Fruit fly (Drosophila melanogaster) whole organism, prepupa: ENCODE results near the gene CG32944.

Experiments
- Blimp-1 ChIP-seq: fragments of 200-800 bp; sonication (Bioruptor generic); optimal IDR thresholded peaks from 3 replicates; lab custom pipeline; 2017; ENCODE audit warnings: missing biosample characterization, missing genetic modification characterization, mild to moderate bottlenecking, moderate library complexity, missing genetic modification reagents
- CG10631 ChIP-seq: fragments of 200-800 bp; sonication (Bioruptor generic); optimal IDR thresholded peaks from 2 replicates; lab custom pipeline; 2016; ENCODE audit warnings: missing biosample characterization, missing genetic modification characterization
- CG10669 ChIP-seq: fragments of 200-800 bp; sonication (Bioruptor generic); optimal IDR thresholded peaks from 3 replicates; lab custom pipeline; 2018; ENCODE audit warnings: missing biosample characterization, mild to moderate bottlenecking, missing genetic modification characterization, moderate library complexity
- CG11294 ChIP-seq: fragments of 200-800 bp; sonication (Bioruptor generic); IDR thresholded peaks from 2 replicates; pipeline ENCODE4 v1.3.6; 2022; ENCODE audit warnings: missing biosample characterization, missing genetic modification characterization
- CG11762 ChIP-seq: fragments of 200-800 bp; sonication (Bioruptor generic); optimal IDR thresholded peaks from 3 replicates; lab custom pipeline; 2016; ENCODE audit warnings: missing biosample characterization, missing genetic modification characterization; ENCODE audit not compliant: insufficient read depth
- CG15336 ChIP-seq: fragments of 200-800 bp; sonication (Bioruptor generic); IDR thresholded peaks from 2 replicates; pipeline ENCODE4 v1.3.6; 2022; ENCODE audit warnings: missing biosample characterization, missing genetic modification characterization
- CG1621 ChIP-seq: fragments of 200-800 bp; sonication (Bioruptor generic); optimal IDR thresholded peaks from 3 replicates; lab custom pipeline; 2018; ENCODE audit warnings: missing biosample characterization, mild to moderate bottlenecking, missing genetic modification characterization
- CG16779 ChIP-seq: fragments of 200-800 bp; sonication (Bioruptor generic); optimal IDR thresholded peaks from 3 replicates; lab custom pipeline; 2017; ENCODE audit warnings: missing biosample characterization, mild to moderate bottlenecking, missing genetic modification characterization
- CG3032 ChIP-seq: fragments of 200-800 bp; optimal IDR thresholded peaks from 2 replicates; lab custom pipeline; 2019; ENCODE audit warnings: missing biosample characterization, mild to moderate bottlenecking, missing genetic modification characterization, moderate library complexity
- CG32006 ChIP-seq: fragments of 200-800 bp; sonication (Bioruptor generic); optimal IDR thresholded peaks from 3 replicates; lab custom pipeline; 2017; ENCODE audit warnings: missing biosample characterization, mild to moderate bottlenecking, missing genetic modification characterization
- CG3919 ChIP-seq: fragments of 200-800 bp; sonication (Bioruptor generic); optimal IDR thresholded peaks from 3 replicates; lab custom pipeline; 2016; ENCODE audit warnings: missing biosample characterization, missing genetic modification characterization
- CG4318 ChIP-seq: fragments of 200-800 bp; sonication (Bioruptor generic); optimal IDR thresholded peaks from 3 replicates; lab custom pipeline; 2017; ENCODE audit warnings: missing biosample characterization, mild to moderate bottlenecking, missing genetic modification characterization
- CG6163 ChIP-seq: fragments of 200-800 bp; sonication (Bioruptor generic); IDR thresholded peaks from 3 replicates; pipeline ENCODE4 v1.3.6; 2022; ENCODE audit warnings: missing biosample characterization, missing genetic modification characterization
- CG6276 ChIP-seq: fragments of 200-800 bp; sonication (Bioruptor generic); optimal IDR thresholded peaks from 2 replicates; lab custom pipeline; 2017; ENCODE audit warnings: missing biosample characterization, mild to moderate bottlenecking, missing genetic modification characterization
- CG6792 ChIP-seq: fragments of 200-800 bp; sonication (Bioruptor generic); optimal IDR thresholded peaks from 3 replicates; lab custom pipeline; 2016; ENCODE audit warnings: missing biosample characterization, missing genetic modification characterization
- CG6808 ChIP-seq: fragments of 200-800 bp; sonication (Bioruptor generic); optimal IDR thresholded peaks from 3 replicates; lab custom pipeline; 2017; ENCODE audit warnings: missing biosample characterization, missing genetic modification characterization, mild to moderate bottlenecking, moderate library complexity, missing genetic modification reagents
- CG8119 ChIP-seq: fragments of 200-800 bp; sonication (Bioruptor generic); IDR thresholded peaks from 3 replicates; pipeline ENCODE4 v1.3.6; 2022; ENCODE audit warnings: missing biosample characterization, missing genetic modification characterization
- CG8319 ChIP-seq: fragments of 200-800 bp; sonication (Bioruptor generic); optimal IDR thresholded peaks from 3 replicates; lab custom pipeline; 2016; ENCODE audit warnings: missing biosample characterization, missing genetic modification characterization
- CG8632 ChIP-seq: fragments of 200-800 bp; sonication (Bioruptor generic); optimal IDR thresholded peaks from 3 replicates; lab custom pipeline; 2016; ENCODE audit warnings: missing biosample characterization, missing genetic modification characterization
- CG9139 ChIP-seq: fragments of 200-800 bp; sonication (Bioruptor generic); optimal IDR thresholded peaks from 3 replicates; lab custom pipeline; 2017; ENCODE audit warnings: missing biosample characterization, mild to moderate bottlenecking, missing genetic modification characterization
- Eip75B ChIP-seq: fragments of 200-800 bp; sonication (Bioruptor generic); optimal IDR thresholded peaks from 3 replicates; lab custom pipeline; 2016; ENCODE audit warnings: missing biosample characterization, missing genetic modification characterization
- Eip93F ChIP-seq: fragments of 200-800 bp; sonication (Bioruptor generic); optimal IDR thresholded peaks from 2 replicates; lab custom pipeline; 2016; ENCODE audit warnings: missing biosample characterization, mild to moderate bottlenecking, missing genetic modification characterization
- Ets21C ChIP-seq: fragments of 200-800 bp; sonication (Bioruptor generic); optimal IDR thresholded peaks from 3 replicates; lab custom pipeline; 2016; ENCODE audit warnings: missing biosample characterization, missing genetic modification characterization
- Ets96B ChIP-seq: fragments of 200-800 bp; optimal IDR thresholded peaks from 2 replicates; lab custom pipeline; 2019; ENCODE audit warnings: missing biosample characterization, mild to moderate bottlenecking, missing genetic modification characterization, moderate library complexity
- Gug ChIP-seq: fragments of 200-800 bp; sonication (Bioruptor generic); IDR thresholded peaks from 2 replicates; pipeline ENCODE4 v1.3.6; 2022; ENCODE audit warnings: missing biosample characterization, missing genetic modification characterization
- Hr38 ChIP-seq: sonication (Bioruptor generic); optimal IDR thresholded peaks from 2 replicates; lab custom pipeline; 2016; ENCODE audit warnings: missing biosample characterization, missing genetic modification characterization
- Hr39 ChIP-seq: fragments of 200-800 bp; sonication (Bioruptor generic); optimal IDR thresholded peaks from 2 replicates; lab custom pipeline; 2016; ENCODE audit warnings: missing biosample characterization, missing genetic modification characterization
- Hr4 ChIP-seq: fragments of 200-800 bp; sonication (Bioruptor generic); optimal IDR thresholded peaks from 3 replicates; lab custom pipeline; 2016; ENCODE audit warnings: missing biosample characterization, missing genetic modification characterization
- Lpt ChIP-seq: fragments of 200-800 bp; sonication (Bioruptor generic); optimal IDR thresholded peaks from 3 replicates; lab custom pipeline; 2016; ENCODE audit warnings: missing biosample characterization, missing genetic modification characterization
- Met ChIP-seq: fragments of 200-800 bp; sonication (Bioruptor generic); optimal IDR thresholded peaks from 3 replicates; lab custom pipeline; 2016; ENCODE audit warnings: missing biosample characterization, missing genetic modification characterization
- OdsH ChIP-seq: fragments of 200-800 bp; sonication (Bioruptor generic); optimal IDR thresholded peaks from 3 replicates; lab custom pipeline; 2016; ENCODE audit warnings: missing biosample characterization, missing genetic modification characterization
- Smox ChIP-seq: fragments of 200-800 bp; sonication (Bioruptor generic); optimal IDR thresholded peaks from 3 replicates; lab custom pipeline; 2016; ENCODE audit warnings: missing biosample characterization, missing genetic modification characterization
- Sox15 ChIP-seq: fragments of 200-800 bp; sonication (Bioruptor generic); optimal IDR thresholded peaks from 3 replicates; lab custom pipeline; 2016; ENCODE audit warnings: missing biosample characterization, missing genetic modification characterization
- achi ChIP-seq: fragments of 200-800 bp; sonication (Bioruptor generic); optimal IDR thresholded peaks from 3 replicates; lab custom pipeline; 2016; ENCODE audit warnings: missing biosample characterization, missing genetic modification characterization
- acj6 ChIP-seq: fragments of 200-800 bp; sonication (Bioruptor generic); optimal IDR thresholded peaks from 3 replicates; lab custom pipeline; 2016; ENCODE audit warnings: missing biosample characterization, missing genetic modification characterization
- cyc ChIP-seq: fragments of 200-800 bp; sonication (Bioruptor generic); optimal IDR thresholded peaks from 3 replicates; lab custom pipeline; 2016; ENCODE audit warnings: missing biosample characterization, missing genetic modification characterization
- dac ChIP-seq: fragments of 200-800 bp; sonication (Bioruptor generic); optimal IDR thresholded peaks from 2 replicates; lab custom pipeline; 2017; ENCODE audit warnings: missing biosample characterization, mild to moderate bottlenecking, missing genetic modification characterization
- dsx ChIP-seq: fragments of 200-800 bp; optimal IDR thresholded peaks from 3 replicates; lab custom pipeline; 2019; ENCODE audit warnings: missing biosample characterization, mild to moderate bottlenecking, missing genetic modification characterization, moderate library complexity; ENCODE audit not compliant: poor library complexity, severe bottlenecking
- eg ChIP-seq: fragments of 200-800 bp; sonication (Bioruptor generic); IDR thresholded peaks from 3 replicates; pipeline ENCODE4 v1.3.6; 2022; ENCODE audit warnings: missing biosample characterization, missing genetic modification characterization
- esn ChIP-seq: fragments of 200-800 bp; sonication (Bioruptor generic); optimal IDR thresholded peaks from 2 replicates; lab custom pipeline; 2016; ENCODE audit warnings: missing biosample characterization, mild to moderate bottlenecking, missing genetic modification characterization, moderate library complexity
- fd59A ChIP-seq: fragments of 200-800 bp; sonication (Bioruptor generic); optimal IDR thresholded peaks from 2 replicates; lab custom pipeline; 2017; ENCODE audit warnings: missing biosample characterization, mild to moderate bottlenecking, missing genetic modification characterization, missing genetic modification reagents
- fd85E ChIP-seq: fragments of 200-800 bp; sonication (Bioruptor generic); optimal IDR thresholded peaks from 3 replicates; lab custom pipeline; 2016; ENCODE audit warnings: missing biosample characterization, missing genetic modification characterization
- fkh ChIP-seq: fragments of 200-800 bp; sonication (Bioruptor generic); optimal IDR thresholded peaks from 3 replicates; lab custom pipeline; 2017; ENCODE audit warnings: missing biosample characterization, mild to moderate bottlenecking, missing genetic modification characterization, moderate library complexity
- lz ChIP-seq: fragments of 200-800 bp; sonication (Bioruptor generic); optimal IDR thresholded peaks from 3 replicates; lab custom pipeline; 2016; ENCODE audit warnings: missing biosample characterization, missing genetic modification characterization
- net ChIP-seq: fragments of 200-800 bp; sonication (Bioruptor generic); optimal IDR thresholded peaks from 3 replicates; lab custom pipeline; 2016; ENCODE audit warnings: missing biosample characterization, missing genetic modification characterization
- pdm3 ChIP-seq: fragments of 200-800 bp; sonication (Bioruptor generic); optimal IDR thresholded peaks from 3 replicates; lab custom pipeline; 2016; ENCODE audit warnings: missing biosample characterization, missing genetic modification characterization
- salr ChIP-seq, 2 experiments: fragments of 200-800 bp; sonication (Bioruptor generic); optimal IDR thresholded peaks; 3 replicates each; lab custom pipeline; 2016 to 2018; ENCODE audit warnings: missing biosample characterization in 2 of 2, missing genetic modification characterization in 2 of 2, mild to moderate bottlenecking in 1 of 2
- svp ChIP-seq: fragments of 200-800 bp; sonication (Bioruptor generic); peaks from one replicate; lab custom pipeline; 2016; ENCODE audit warnings: missing biosample characterization, missing genetic modification characterization
- topi ChIP-seq: fragments of 200-800 bp; sonication (Bioruptor generic); optimal IDR thresholded peaks from 3 replicates; lab custom pipeline; 2016; ENCODE audit warnings: missing biosample characterization, missing genetic modification characterization
- vri ChIP-seq: fragments of 200-800 bp; sonication (Bioruptor generic); optimal IDR thresholded peaks from 3 replicates; lab custom pipeline; 2016; ENCODE audit warnings: missing biosample characterization, mild to moderate bottlenecking, missing genetic modification characterization

CG32944 gene

dm6 chr3R:4378363-4379354, 40.7 kb downstream of the CG32944 start, which contains the start of gene Sfxn1-3:
Gene Sfxn1-3 (plus strand): TSS chr3R:4378600.
- no peak for TF ChIP-seq CG16779 (tag; lab: Kevin White, UChicago)
- TF ChIP-seq CG10631 (GFP tag; lab: Kevin White, UChicago), result no peak
- TF ChIP-seq Hr39 (GFP tag; lab: Kevin White, UChicago), result peak; percentile 22
- TF ChIP-seq fd59A (GFP tag; lab: Kevin White, UChicago), result no peak
- peak; percentile 10 for TF ChIP-seq CG8632 (GFP tag; lab: Kevin White, UChicago)
- TF ChIP-seq Ets21C (GFP tag; lab: Kevin White, UChicago), result no peak
- TF ChIP-seq lz (GFP tag; lab: Kevin White, UChicago), result peak; percentile 37
- TF ChIP-seq CG10669 (GFP tag; lab: Kevin White, UChicago), result no peak
- TF ChIP-seq CG4318 (GFP tag; lab: Kevin White, UChicago), result no peak
- TF ChIP-seq achi (GFP tag; lab: Kevin White, UChicago), result no peak
- TF ChIP-seq OdsH, result no peak
- TF ChIP-seq vri (GFP tag; lab: Kevin White, UChicago), result peak; percentile 100
- peak; percentile 86 for TF ChIP-seq svp (GFP tag; lab: Kevin White, UChicago)
- TF ChIP-seq CG8119 (GFP tag; lab: Robert Waterston, UW), result peak; percentile 50; the same call in 2 of the 3 replicates
- TF ChIP-seq Sox15 (GFP tag; lab: Kevin White, UChicago), result no peak
- peak; percentile 4 for TF ChIP-seq CG3032 (tag; lab: Kevin White, UChicago)
- peak; percentile 7 for TF ChIP-seq Lpt (GFP tag; lab: Kevin White, UChicago)
- TF ChIP-seq CG6276 (GFP tag; lab: Kevin White, UChicago), result no peak
- peak; percentile 64 for TF ChIP-seq esn (GFP tag; lab: Kevin White, UChicago)
- no peak for TF ChIP-seq cyc (GFP tag; lab: Kevin White, UChicago)
- TF ChIP-seq CG9139 (GFP tag; lab: Kevin White, UChicago), result peak; percentile 70
- peak; percentile 40 for TF ChIP-seq Blimp-1 (GFP tag; lab: Kevin White, UChicago)
- TF ChIP-seq Eip93F (GFP tag; lab: Kevin White, UChicago), result no peak
- no peak for TF ChIP-seq Ets96B (tag; lab: Kevin White, UChicago)
- peak; percentile 71; the same call in 2 of the 3 replicates for TF ChIP-seq eg (GFP tag; lab: Robert Waterston, UW)
- TF ChIP-seq pdm3 (GFP tag; lab: Kevin White, UChicago), result no peak
- no peak for TF ChIP-seq CG6808 (GFP tag; lab: Kevin White, UChicago)
- peak; percentile 4 for TF ChIP-seq CG6792 (GFP tag; lab: Kevin White, UChicago)
- TF ChIP-seq CG32006 (GFP tag; lab: Kevin White, UChicago), result no peak
- peak; percentile 34 for TF ChIP-seq Smox (GFP tag; lab: Kevin White, UChicago)
- TF ChIP-seq CG1621, result no peak
- TF ChIP-seq dac (GFP tag; lab: Kevin White, UChicago), result no peak
- no peak for TF ChIP-seq Hr38
- peak in 1 of 2 experiments; percentile 4 for TF ChIP-seq salr (GFP tag; optimal IDR thresholded peaks at IDR 0.05; lab: Kevin White, UChicago)
- no peak for TF ChIP-seq Hr4 (GFP tag; lab: Kevin White, UChicago)
- TF ChIP-seq fd85E (GFP tag; lab: Kevin White, UChicago), result no peak
- TF ChIP-seq acj6 (GFP tag; lab: Kevin White, UChicago), result peak; percentile 2
- no peak for TF ChIP-seq CG8319 (GFP tag; lab: Kevin White, UChicago)
- no peak; the same call in 1 of the 2 replicates for TF ChIP-seq CG15336 (GFP tag; lab: Robert Waterston, UW)
- no peak; the same call in 1 of the 2 replicates for TF ChIP-seq CG11294
- peak; percentile 62 for TF ChIP-seq net (GFP tag; lab: Kevin White, UChicago)
- peak; percentile 67 for TF ChIP-seq CG3919
- TF ChIP-seq Eip75B (GFP tag; lab: Kevin White, UChicago), result no peak
- no peak for TF ChIP-seq Gug (GFP tag; lab: Robert Waterston, UW)
- TF ChIP-seq fkh (GFP tag; lab: Kevin White, UChicago), result peak; percentile 87
- peak; percentile 72 for TF ChIP-seq dsx (GFP tag; lab: Kevin White, UChicago)
- TF ChIP-seq topi (GFP tag; lab: Kevin White, UChicago), result peak; percentile 57
- peak; percentile 54 for TF ChIP-seq Met (GFP tag; lab: Kevin White, UChicago)
- TF ChIP-seq CG6163, result peak; percentile 68
- TF ChIP-seq CG11762 (GFP tag; lab: Kevin White, UChicago), result peak; percentile 37
